Worm (Caenorhabditis elegans): ENCODE results near the gene W07G1.1.

Gene W07G1.1

ce11 chrII:13939531-13939930 is at the start of gene W07G1.1:
Gene W07G1.1 (minus strand): TSS chrII:13939631.
- TF ChIP-seq unc-62 (GFP tag; optimal IDR thresholded peaks at IDR 0.05) = no peak

DNA sequence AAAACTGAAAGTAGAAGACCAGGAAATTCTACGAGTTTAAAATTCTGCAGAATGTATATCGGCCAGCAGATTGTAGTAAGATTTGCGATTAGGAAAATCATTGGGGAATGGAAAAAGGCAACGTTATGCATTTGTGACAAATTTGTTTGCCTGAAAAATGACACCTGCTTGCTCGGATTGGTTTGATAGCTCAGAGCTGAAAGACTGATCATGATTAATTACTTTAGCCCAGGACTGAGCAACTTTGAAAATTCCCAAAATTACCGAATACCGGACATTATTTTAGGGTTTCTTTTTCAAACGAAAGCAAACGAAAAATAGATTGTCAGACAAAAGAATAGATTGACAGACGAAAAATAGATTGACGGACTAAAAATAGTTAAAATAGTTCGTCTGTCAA is 45.1 kb upstream of the W07G1.1 start, which contains the start of gene sre-47:
Gene sre-47 (minus strand): TSS at position 101 of the 400 bp plus-strand sequence.
- TF ChIP-seq unc-62 (GFP tag; optimal IDR thresholded peaks at IDR 0.05) = no peak

- TF ChIP-seq unc-62 (GFP tag; optimal IDR thresholded peaks at IDR 0.05) = no peak
Measured at ce11 chrII:13982923-13983322, 43.5 kb upstream of the W07G1.1 start, which contains the start of the genes Y39G8B.13 and Y39G8B.10. Gene Y39G8B.13 (minus strand): TSS chrII:13983047. Gene Y39G8B.10 (minus strand): TSS chrII:13983115.

- TF ChIP-seq unc-62 (GFP tag; optimal IDR thresholded peaks at IDR 0.05) = no peak
Measured at ce11 chrII:13982247-13982646, 42.8 kb upstream of the W07G1.1 start.

ce11 chrII:13981819-13982218 is 42.4 kb upstream of the W07G1.1 start:
- TF ChIP-seq unc-62 (GFP tag; optimal IDR thresholded peaks at IDR 0.05) = no peak

DNA sequence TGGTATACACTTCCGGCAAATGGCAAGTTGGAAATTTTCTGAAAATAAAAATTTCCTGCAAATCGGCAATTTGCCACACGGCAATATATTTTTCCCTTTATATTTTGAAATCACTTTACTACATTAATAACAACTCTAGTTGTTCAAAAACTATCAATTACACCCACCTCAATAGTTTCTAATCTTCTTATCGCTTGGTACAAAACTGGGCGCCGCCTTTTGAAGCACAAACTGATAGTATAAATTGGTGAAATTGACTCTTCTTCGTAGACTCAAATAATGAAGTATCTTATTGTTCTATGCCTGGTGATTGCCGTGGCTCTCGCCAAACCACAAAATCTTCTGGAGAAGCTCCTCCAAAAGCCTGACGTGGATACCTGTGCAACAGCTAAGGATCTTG is 41.7 kb upstream of the W07G1.1 start, which contains the start of gene Y39G8B.9:
Gene Y39G8B.9 (plus strand): TSS at position 269 of the 400 bp plus-strand sequence.
- no peak for TF ChIP-seq unc-62 (GFP tag; optimal IDR thresholded peaks at IDR 0.05)

DNA sequence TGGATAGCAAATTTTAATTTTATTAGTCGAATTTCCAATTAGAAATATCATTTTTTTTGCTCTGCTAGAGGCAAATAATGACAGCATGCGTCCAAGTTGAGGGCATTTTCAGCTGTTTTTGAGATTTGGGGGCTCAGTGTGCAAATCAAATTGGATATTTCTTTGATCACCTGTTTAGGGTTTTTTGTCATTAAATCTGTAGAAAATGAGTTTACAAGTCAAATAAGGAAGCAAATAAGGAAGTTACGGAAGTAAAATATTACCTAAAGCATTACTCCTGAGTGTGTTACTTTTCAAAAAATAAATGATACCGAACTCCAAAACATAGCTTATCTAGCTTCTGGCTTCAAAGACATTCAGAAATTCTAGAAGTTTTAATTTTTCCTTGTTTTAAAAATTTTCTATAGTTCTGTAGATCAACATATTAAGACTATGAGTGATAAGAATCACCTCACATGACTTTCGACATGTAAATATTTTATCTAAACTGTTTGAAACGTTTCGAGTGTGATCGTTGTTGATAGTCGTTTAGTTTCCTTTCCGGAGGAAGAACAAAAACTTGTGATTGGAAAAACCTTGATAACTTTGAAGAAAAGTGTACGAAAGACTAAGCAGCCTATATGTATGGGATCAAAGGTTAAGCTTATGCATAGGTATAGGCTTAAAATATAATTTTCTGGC is 40.5 kb upstream of the W07G1.1 start, which contains the start of gene sre-48:
Gene sre-48 (minus strand): TSS at position 51 of the 681 bp plus-strand sequence.
- no peak for TF ChIP-seq unc-62 (GFP tag; optimal IDR thresholded peaks at IDR 0.05)

ce11 chrII:13977701-13978100 is 38.3 kb upstream of the W07G1.1 start:
- TF ChIP-seq unc-62 (GFP tag; optimal IDR thresholded peaks at IDR 0.05) = no peak

- no peak for TF ChIP-seq unc-62 (GFP tag; optimal IDR thresholded peaks at IDR 0.05)
Measured at ce11 chrII:13976161-13976560, 36.7 kb upstream of the W07G1.1 start, which contains the start of gene Y39G8B.2. Gene Y39G8B.2 (minus strand): TSS chrII:13976221.

DNA sequence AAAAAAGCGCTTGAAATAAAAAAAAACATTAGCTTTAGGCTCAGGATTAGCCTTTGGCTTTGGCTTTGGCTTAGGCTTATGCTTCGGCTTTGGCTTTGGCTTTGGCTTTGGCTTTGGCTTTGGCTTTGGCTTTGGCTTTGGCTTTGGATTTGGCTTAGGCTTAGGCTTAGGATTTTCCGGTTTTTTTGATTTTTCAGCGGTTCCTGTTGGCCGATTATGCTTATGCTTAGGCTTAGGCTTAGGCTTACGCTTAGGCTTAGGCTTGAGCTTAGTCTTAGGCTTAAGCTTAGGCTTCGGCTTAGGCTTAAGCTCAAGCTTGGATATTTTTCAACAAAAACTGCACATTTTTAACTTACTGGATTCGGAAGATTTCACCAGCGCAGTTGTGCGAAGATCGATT is 34.7 kb upstream of the W07G1.1 start:
- no peak for TF ChIP-seq unc-62 (GFP tag; optimal IDR thresholded peaks at IDR 0.05)

- TF ChIP-seq unc-62 (GFP tag; optimal IDR thresholded peaks at IDR 0.05) = no peak
Measured at ce11 chrII:13973514-13973913, 34.1 kb upstream of the W07G1.1 start, which contains the start of gene Y39G8B.1. Gene Y39G8B.1 (minus strand): TSS chrII:13973812.

DNA sequence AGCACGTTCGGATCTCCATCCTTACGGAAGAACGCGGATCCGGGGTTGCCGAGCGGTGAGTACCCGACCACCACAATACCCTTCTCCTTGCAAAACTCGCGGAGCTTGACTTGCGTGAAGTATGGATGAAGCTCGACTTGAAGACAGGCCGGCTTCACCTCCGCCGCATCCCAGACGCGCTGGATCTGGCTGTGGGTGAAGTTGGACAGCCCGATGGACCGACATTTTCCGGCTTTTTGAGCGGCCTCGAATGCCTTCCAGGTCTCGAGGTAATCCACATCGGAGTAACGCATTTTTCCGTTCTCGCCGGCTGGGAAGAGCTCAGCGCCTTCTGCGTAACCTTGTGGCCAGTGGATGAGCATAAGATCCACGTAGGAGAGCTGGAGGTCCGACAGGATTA is 32.8 kb upstream of the W07G1.1 start:
- no peak for TF ChIP-seq unc-62 (GFP tag; optimal IDR thresholded peaks at IDR 0.05)

- TF ChIP-seq unc-62 (GFP tag; optimal IDR thresholded peaks at IDR 0.05) = no peak
Measured at ce11 chrII:13968979-13969378, 29.5 kb upstream of the W07G1.1 start, which contains the start of gene sre-43. Gene sre-43 (minus strand): TSS chrII:13969079.

DNA sequence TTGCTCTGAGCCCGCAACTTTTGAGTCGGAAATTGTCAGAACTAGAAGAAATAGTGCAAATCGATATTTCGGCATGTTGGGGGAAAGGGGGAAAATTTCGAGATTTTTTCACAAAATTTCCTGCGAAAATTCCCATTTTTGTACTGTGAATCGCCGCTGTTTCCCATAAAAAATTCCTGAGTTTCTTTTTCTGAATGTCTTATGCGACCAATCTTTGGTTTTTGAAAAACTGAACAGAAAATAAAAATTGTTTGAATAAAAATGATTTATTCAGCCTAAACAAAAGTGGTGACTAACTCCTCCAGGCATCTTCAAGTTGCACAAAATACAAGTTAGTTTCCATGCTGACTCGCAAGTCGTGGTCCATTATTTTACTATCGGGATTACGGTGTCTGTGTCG is 26.8 kb upstream of the W07G1.1 start, which contains the start of gene W07G1.7:
Gene W07G1.7 (minus strand): TSS at position 101 of the 400 bp plus-strand sequence.
- no peak for TF ChIP-seq unc-62 (GFP tag; optimal IDR thresholded peaks at IDR 0.05)

DNA sequence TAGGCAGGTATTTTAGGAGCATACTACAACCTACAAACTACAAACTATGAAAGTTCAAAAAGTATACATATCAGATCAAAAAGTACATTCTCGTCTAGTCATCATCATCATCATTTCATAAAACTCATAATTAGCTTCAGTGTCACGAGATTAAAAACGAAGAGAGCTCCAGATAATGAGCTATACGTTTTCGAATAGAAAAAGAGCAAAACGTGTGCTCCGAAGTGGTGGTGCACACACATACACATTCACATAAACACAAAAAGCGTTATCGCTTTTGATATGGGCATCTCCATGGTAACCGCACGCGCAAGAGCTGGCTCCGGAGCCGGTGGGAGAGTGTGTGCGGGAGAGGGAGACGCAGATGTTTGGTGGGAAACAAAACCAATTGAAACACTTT is 24.9 kb upstream of the W07G1.1 start:
- TF ChIP-seq unc-62 (GFP tag; optimal IDR thresholded peaks at IDR 0.05) = no peak

DNA sequence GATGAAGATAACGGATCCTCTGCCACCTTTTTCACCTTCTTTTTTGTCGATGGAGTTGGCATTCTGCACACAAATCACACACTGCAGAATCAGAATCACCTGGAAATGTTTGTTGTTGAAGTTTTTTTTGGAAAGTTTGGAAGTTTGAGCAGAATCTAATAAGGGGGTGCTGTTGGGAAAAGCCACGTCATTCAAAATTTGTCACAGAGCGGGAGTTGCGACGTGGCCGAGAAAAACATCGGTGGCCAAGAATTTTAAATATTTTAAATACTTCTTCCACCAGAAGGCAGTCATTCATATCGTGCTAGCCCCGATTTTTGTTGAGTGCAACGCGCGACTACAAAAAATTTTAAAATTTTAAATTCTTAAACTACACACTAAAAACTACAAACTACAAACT is 22.9 kb upstream of the W07G1.1 start, which contains the start of gene rpi-1:
Gene rpi-1 (minus strand): TSS at position 101 of the 400 bp plus-strand sequence.
- TF ChIP-seq unc-62 (GFP tag; optimal IDR thresholded peaks at IDR 0.05) = no peak

ce11 chrII:13961567-13961966 is 22.1 kb upstream of the W07G1.1 start:
- no peak for TF ChIP-seq unc-62 (GFP tag; optimal IDR thresholded peaks at IDR 0.05)
